Worm (Caenorhabditis elegans) whole organism, late embryonic: ENCODE results near the gene bus-2.

Experiments used
- Y22D7AL.16 ChIP-seq: sonication (generic microtip); optimal IDR thresholded peaks from 2 replicates; lab custom pipeline; 2016; ENCODE audit warnings: missing genetic modification characterization, missing compliant biosample characterization
- ama-1 ChIP-seq: fragments of 150-350 bp; optimal IDR thresholded peaks from 2 replicates; lab custom pipeline; 2014
- ceh-34 ChIP-seq: sonication (generic microtip); optimal IDR thresholded peaks from 2 replicates; lab custom pipeline; 2016; ENCODE audit warnings: mild to moderate bottlenecking, missing genetic modification characterization, missing compliant biosample characterization
- ceh-9 ChIP-seq: sonication (generic microtip); optimal IDR thresholded peaks from 2 replicates; lab custom pipeline; 2016; ENCODE audit warnings: mild to moderate bottlenecking, missing genetic modification characterization, inconsistent platforms, missing compliant biosample characterization
- dmd-4 ChIP-seq: sonication (generic microtip); optimal IDR thresholded peaks from 2 replicates; lab custom pipeline; 2016; ENCODE audit warnings: borderline replicate concordance, missing genetic modification characterization, missing compliant biosample characterization
- fkh-10 ChIP-seq: fragments of 150-350 bp; optimal IDR thresholded peaks from 2 replicates; lab custom pipeline; 2014; ENCODE audit warnings: missing biosample characterization, missing genetic modification reagents, missing genetic modification characterization
- pha-4 ChIP-seq: fragments of 150-350 bp; optimal IDR thresholded peaks from 2 replicates; lab custom pipeline; 2018; ENCODE audit warnings: missing biosample characterization, missing genetic modification reagents, missing genetic modification characterization
- rnt-1 ChIP-seq: sonication (generic microtip); optimal IDR thresholded peaks from 2 replicates; lab custom pipeline; 2016; ENCODE audit warnings: missing genetic modification characterization, missing compliant biosample characterization
- unc-86 ChIP-seq: sonication (generic microtip); optimal IDR thresholded peaks from 2 replicates; lab custom pipeline; 2016; ENCODE audit warnings: missing genetic modification characterization, missing compliant biosample characterization

- TF ChIP-seq Y22D7AL.16 (no peak), dmd-4 (tag; lab: Kevin White, UChicago) (no peak), unc-86 (tag; lab: Kevin White, UChicago) (no peak), fkh-10 (no peak), ama-1 (lab: Kevin White, UChicago) (no peak), ceh-9 (tag; lab: Kevin White, UChicago) (no peak), pha-4 (tag; lab: Kevin White, UChicago) (no peak), ceh-34 (tag; lab: Kevin White, UChicago) (no peak), rnt-1 (tag; lab: Kevin White, UChicago) (no peak)
These were observed 39.0 kb upstream of the bus-2 start for ce11 chrIV:1660735-1661134.
